Worm (Caenorhabditis elegans): ENCODE measurements around the gene T21C9.6.

Gene T21C9.6

DNA sequence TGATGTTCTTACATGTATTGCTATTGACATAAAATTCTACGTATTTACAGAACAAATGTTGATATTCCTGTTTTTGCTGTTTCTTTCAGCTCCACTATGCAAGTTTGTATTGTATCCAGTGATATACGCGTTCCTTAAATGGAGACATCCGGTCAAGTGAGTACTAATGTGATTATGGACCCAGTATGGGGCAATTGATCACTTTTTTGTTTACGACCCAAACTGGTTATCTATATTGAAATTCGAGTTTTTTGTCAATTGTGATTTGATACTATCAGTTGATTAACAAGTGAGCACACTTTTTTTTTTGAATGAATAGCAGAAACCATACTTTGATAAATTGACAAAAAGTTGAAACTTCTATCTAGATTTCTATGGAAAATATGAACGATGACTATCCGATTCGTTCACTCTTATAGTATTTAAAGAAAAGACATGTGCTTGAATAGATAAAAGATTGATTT lies at the start of gene T21C9.6:
Gene T21C9.6 (plus strand): TSS at position 51 of the 464 bp plus-strand sequence.
- TF ChIP-seq snpc-1.3 (tag; optimal IDR thresholded peaks at IDR 0.05; ENCODE audit: insufficient read depth): no peak
- TF ChIP-seq nhr-80 (tag; optimal IDR thresholded peaks at IDR 0.05): peak; percentile 16
- TF ChIP-seq lsl-1 (GFP tag; optimal IDR thresholded peaks at IDR 0.05): no peak

DNA sequence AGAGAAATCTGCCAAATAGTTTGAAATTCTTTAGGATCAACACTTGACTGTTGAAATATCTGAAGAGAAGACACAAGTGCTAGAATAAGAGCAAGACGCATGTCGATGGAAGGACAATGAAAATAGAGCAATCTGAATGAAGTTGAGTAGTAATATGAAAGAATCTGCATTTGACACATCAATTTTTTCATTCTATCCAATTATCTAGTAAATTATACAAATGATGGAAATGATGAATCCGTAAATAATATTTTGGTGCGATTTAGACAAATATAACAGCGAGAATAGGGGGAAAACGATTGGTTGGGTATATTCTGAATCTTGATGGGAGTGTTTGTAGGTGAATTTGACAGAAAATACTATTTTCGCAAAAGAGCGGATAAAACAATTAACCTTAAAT lies 49.0 kb upstream of the T21C9.6 start, which contains the start of gene txt-10:
Gene txt-10 (minus strand): TSS at position 101 of the 400 bp plus-strand sequence.
- TF ChIP-seq hrde-1 (tag; optimal IDR thresholded peaks at IDR 0.05; ENCODE audit: borderline replicate concordance) (peak; percentile 7), C06A6.2 (GFP tag; conservative IDR thresholded peaks at IDR 0.05) (no peak)

DNA sequence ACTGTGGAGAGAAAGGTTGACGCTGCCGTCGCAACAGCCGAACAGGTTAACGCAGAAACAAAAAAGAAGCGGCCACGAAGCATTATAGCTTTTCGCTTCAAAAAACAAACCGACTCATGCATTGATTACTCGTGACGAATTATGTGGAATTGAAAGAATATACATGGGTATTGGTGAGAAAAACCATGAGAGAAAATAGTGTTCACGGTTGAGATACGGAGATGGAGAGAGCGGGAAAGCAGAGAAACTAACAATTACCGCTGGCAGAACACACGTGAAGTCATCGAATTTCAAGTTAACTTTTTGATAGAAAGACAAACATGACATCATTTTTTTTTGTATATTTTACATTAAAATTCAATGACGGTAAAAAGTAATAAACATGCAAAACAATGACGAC lies 46.4 kb upstream of the T21C9.6 start:
- no peak for TF ChIP-seq xnd-1 (tag; optimal IDR thresholded peaks at IDR 0.05)
- TF ChIP-seq ceh-79 (tag; optimal IDR thresholded peaks at IDR 0.05): no peak
- TF ChIP-seq cebp-1 (GFP tag; IDR thresholded peaks at IDR 0.05): no peak
- TF ChIP-seq cebp-1 (tag; optimal IDR thresholded peaks at IDR 0.05): peak; percentile 49
- TF ChIP-seq F55B11.4 (tag; optimal IDR thresholded peaks at IDR 0.05; ENCODE audit: borderline replicate concordance, insufficient read depth): no peak
- peak; percentile 49; the same call in 1 of the 2 replicates for TF ChIP-seq hmg-1.2 (GFP tag; IDR thresholded peaks at IDR 0.05)
- TF ChIP-seq ztf-18 (tag; optimal IDR thresholded peaks at IDR 0.05): peak; percentile 34
- peak; percentile 46 for TF ChIP-seq nhr-80 (tag; optimal IDR thresholded peaks at IDR 0.05)
- TF ChIP-seq K12H6.12 (tag; optimal IDR thresholded peaks at IDR 0.05): no peak
- peak; percentile 19 for TF ChIP-seq ama-1 (optimal IDR thresholded peaks at IDR 0.05)
- no peak for TF ChIP-seq ama-1 (GFP tag; optimal IDR thresholded peaks at IDR 0.05)
- TF ChIP-seq D2030.7 (GFP tag; IDR thresholded peaks at IDR 0.05): no peak
- TF ChIP-seq F52B5.7 (tag; optimal IDR thresholded peaks at IDR 0.05): no peak
- TF ChIP-seq nfyb-1 (GFP tag; IDR thresholded peaks at IDR 0.05): 0 out of 2 replicates have a peak, but pooled peaks have one; percentile 49
- TF ChIP-seq lin-54 (GFP tag; optimal IDR thresholded peaks at IDR 0.05): peak; percentile 0
- no peak for TF ChIP-seq pha-4 (tag; optimal IDR thresholded peaks at IDR 0.05)
- peak; percentile 27; the same call in 1 of the 2 replicates for TF ChIP-seq mcd-1 (GFP tag; IDR thresholded peaks at IDR 0.05)
- TF ChIP-seq ztf-25 (GFP tag; IDR thresholded peaks at IDR 0.05): no peak
- peak; percentile 39 for TF ChIP-seq atf-7 (tag; optimal IDR thresholded peaks at IDR 0.05)
- TF ChIP-seq madf-6 (GFP tag; IDR thresholded peaks at IDR 0.05): peak; percentile 13; the same call in 1 of the 2 replicates
- no peak for TF ChIP-seq egrh-3 (GFP tag; IDR thresholded peaks at IDR 0.05)
- TF ChIP-seq athp-1 (tag; optimal IDR thresholded peaks at IDR 0.05): no peak
- no peak for TF ChIP-seq K11D2.4 (GFP tag; IDR thresholded peaks at IDR 0.05)
- no peak for TF ChIP-seq hmg-20 (GFP tag; IDR thresholded peaks at IDR 0.05)
- TF ChIP-seq B0336.3 (GFP tag; IDR thresholded peaks at IDR 0.05): no peak
- TF ChIP-seq ekl-4 (GFP tag; IDR thresholded peaks at IDR 0.05): no peak
- TF ChIP-seq egl-44 (GFP tag; IDR thresholded peaks at IDR 0.05): no peak
- no peak for TF ChIP-seq F39B2.1 (GFP tag; IDR thresholded peaks at IDR 0.05)
- TF ChIP-seq B0261.1 (tag; optimal IDR thresholded peaks at IDR 0.05): no peak
- no peak for TF ChIP-seq mel-28 (tag; optimal IDR thresholded peaks at IDR 0.05; ENCODE audit: borderline replicate concordance)

DNA sequence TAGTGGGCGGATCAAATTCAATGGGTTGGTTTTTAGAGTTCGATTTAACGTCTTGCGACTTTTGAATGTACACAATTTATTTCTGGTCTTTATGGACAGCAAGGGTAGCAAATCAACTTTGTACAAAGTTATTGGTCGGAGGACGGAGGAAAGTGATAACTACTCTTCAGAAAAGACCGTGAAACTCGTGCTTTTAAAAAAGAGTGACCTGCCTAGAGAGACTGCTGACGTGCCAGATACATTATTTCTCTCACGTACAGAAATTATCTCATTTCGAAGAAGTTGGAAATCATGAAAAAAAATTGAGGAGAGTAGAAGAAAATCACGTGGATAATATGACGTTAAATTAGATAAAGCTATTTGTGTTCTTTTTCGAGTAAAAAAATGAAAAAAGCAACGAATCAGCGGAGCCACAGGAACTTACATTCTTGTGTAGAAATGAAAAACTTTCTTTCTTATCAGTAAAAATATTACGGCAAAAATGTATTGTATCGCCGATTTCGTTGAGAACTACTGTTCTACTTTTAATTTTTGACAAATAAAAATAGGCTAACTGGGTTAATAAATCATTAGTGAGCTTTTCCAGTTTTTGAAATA lies 45.5 kb upstream of the T21C9.6 start, which contains the start of gene ppm-1.A:
Gene ppm-1.A (minus strand): TSS at position 294 of the 597 bp plus-strand sequence.
- TF ChIP-seq D2030.7 (GFP tag; IDR thresholded peaks at IDR 0.05) (no peak), nfyb-1 (GFP tag; IDR thresholded peaks at IDR 0.05) (0 out of 2 replicates have a peak, but pooled peaks have one; percentile 35), attf-5 (GFP tag; optimal IDR thresholded peaks at IDR 0.05) (peak; percentile 20), mxl-1 (tag; optimal IDR thresholded peaks at IDR 0.05) (no peak), nhr-80 (tag; optimal IDR thresholded peaks at IDR 0.05) (peak; percentile 21), tbp1 (GFP tag; optimal IDR thresholded peaks at IDR 0.05) (peak; percentile 25)
